Fruit fly (Drosophila melanogaster) whole organism, pupa: ENCODE data around the gene spn-D.

Experiments
- CG10348 ChIP-seq: fragments of 200-800 bp; sonication (Bioruptor generic); IDR thresholded peaks from 2 replicates; pipeline ENCODE4 v1.3.6; 2022; ENCODE audit warnings: missing biosample characterization, missing genetic modification characterization
- CG12605 ChIP-seq: fragments of 200-800 bp; sonication (Bioruptor generic); IDR thresholded peaks from 2 replicates; pipeline ENCODE4 v1.3.6; 2022; ENCODE audit warnings: missing biosample characterization, missing genetic modification characterization
- CG13204 ChIP-seq: fragments of 200-800 bp; sonication (Bioruptor generic); optimal IDR thresholded peaks from 2 replicates; lab custom pipeline; 2018; ENCODE audit warnings: missing biosample characterization, mild to moderate bottlenecking, missing genetic modification characterization, moderate library complexity
- CG14655 ChIP-seq: fragments of 200-800 bp; sonication (Bioruptor generic); optimal IDR thresholded peaks from 3 replicates; lab custom pipeline; 2017; ENCODE audit warnings: mild to moderate bottlenecking, missing biosample characterization, missing genetic modification reagents, missing genetic modification characterization
- CG15710 ChIP-seq: fragments of 200-800 bp; sonication (Bioruptor generic); optimal IDR thresholded peaks from 2 replicates; lab custom pipeline; 2018; ENCODE audit warnings: missing biosample characterization, mild to moderate bottlenecking, missing genetic modification characterization, moderate library complexity
- CG17806 ChIP-seq: fragments of 200-800 bp; sonication (Bioruptor generic); optimal IDR thresholded peaks from 2 replicates; lab custom pipeline; 2018; ENCODE audit warnings: missing biosample characterization, mild to moderate bottlenecking, missing genetic modification characterization, moderate library complexity
- CG32121 ChIP-seq: fragments of 200-800 bp; sonication (Bioruptor generic); IDR thresholded peaks from 2 replicates; pipeline ENCODE4 v1.3.6; 2022; ENCODE audit warnings: missing biosample characterization, missing genetic modification characterization
- CG34367 ChIP-seq: fragments of 200-800 bp; sonication (Bioruptor generic); optimal IDR thresholded peaks from 2 replicates; lab custom pipeline; 2018; ENCODE audit warnings: missing biosample characterization, mild to moderate bottlenecking, missing genetic modification characterization
- CG4496 ChIP-seq: fragments of 200-800 bp; sonication (Bioruptor generic); IDR thresholded peaks from 3 replicates; pipeline ENCODE4 v1.3.6; 2022; ENCODE audit warnings: missing biosample characterization, missing genetic modification characterization
- CG8159 ChIP-seq: fragments of 200-800 bp; sonication (Bioruptor generic); optimal IDR thresholded peaks from 3 replicates; lab custom pipeline; 2018; ENCODE audit warnings: missing biosample characterization, mild to moderate bottlenecking, missing genetic modification characterization, moderate library complexity
- CG8301 ChIP-seq: fragments of 200-800 bp; sonication (Bioruptor generic); optimal IDR thresholded peaks from 2 replicates; lab custom pipeline; 2018; ENCODE audit warnings: missing biosample characterization, mild to moderate bottlenecking, missing genetic modification characterization
- CG9948 ChIP-seq: fragments of 200-800 bp; sonication (Bioruptor generic); optimal IDR thresholded peaks from 2 replicates; lab custom pipeline; 2018; ENCODE audit warnings: missing biosample characterization, mild to moderate bottlenecking, missing genetic modification characterization, moderate library complexity
- D1 ChIP-seq: fragments of 200-800 bp; sonication (Bioruptor generic); optimal IDR thresholded peaks from 2 replicates; lab custom pipeline; 2018; ENCODE audit warnings: missing biosample characterization, mild to moderate bottlenecking, missing genetic modification characterization, moderate library complexity
- EcR ChIP-seq: fragments of 200-800 bp; sonication (Bioruptor generic); optimal IDR thresholded peaks from 3 replicates; lab custom pipeline; 2019; ENCODE audit warnings: missing biosample characterization, missing genetic modification characterization, mild to moderate bottlenecking, moderate library complexity, missing genetic modification reagents
- Ets98B ChIP-seq: fragments of 200-800 bp; sonication (Bioruptor generic); IDR thresholded peaks from 2 replicates; pipeline ENCODE4 v1.3.6; 2022; ENCODE audit warnings: missing biosample characterization, missing genetic modification characterization
- Pif1A ChIP-seq: fragments of 200-800 bp; sonication (Bioruptor generic); optimal IDR thresholded peaks from 3 replicates; lab custom pipeline; 2016; ENCODE audit warnings: missing biosample characterization, missing genetic modification characterization
- Pif1B ChIP-seq: fragments of 200-800 bp; sonication (Bioruptor generic); optimal IDR thresholded peaks from 3 replicates; lab custom pipeline; 2016; ENCODE audit warnings: missing biosample characterization, missing genetic modification characterization
- Snoo ChIP-seq: fragments of 200-800 bp; sonication (Bioruptor generic); optimal IDR thresholded peaks from 3 replicates; lab custom pipeline; 2017; ENCODE audit warnings: missing biosample characterization, mild to moderate bottlenecking, missing genetic modification characterization, inconsistent platforms
- fd96Ca ChIP-seq: fragments of 200-800 bp; sonication (Bioruptor generic); IDR thresholded peaks from 3 replicates; pipeline ENCODE4 v1.3.6; 2022; ENCODE audit warnings: missing biosample characterization, missing genetic modification characterization
- gl ChIP-seq: fragments of 200-800 bp; sonication (Bioruptor generic); optimal IDR thresholded peaks from 2 replicates; lab custom pipeline; 2018; ENCODE audit warnings: missing biosample characterization, mild to moderate bottlenecking, missing genetic modification characterization
- rn ChIP-seq: fragments of 200-800 bp; sonication (Bioruptor generic); IDR thresholded peaks from 2 replicates; pipeline ENCODE4 v1.3.6; 2022; ENCODE audit warnings: missing biosample characterization, missing genetic modification characterization

Gene spn-D

DNA sequence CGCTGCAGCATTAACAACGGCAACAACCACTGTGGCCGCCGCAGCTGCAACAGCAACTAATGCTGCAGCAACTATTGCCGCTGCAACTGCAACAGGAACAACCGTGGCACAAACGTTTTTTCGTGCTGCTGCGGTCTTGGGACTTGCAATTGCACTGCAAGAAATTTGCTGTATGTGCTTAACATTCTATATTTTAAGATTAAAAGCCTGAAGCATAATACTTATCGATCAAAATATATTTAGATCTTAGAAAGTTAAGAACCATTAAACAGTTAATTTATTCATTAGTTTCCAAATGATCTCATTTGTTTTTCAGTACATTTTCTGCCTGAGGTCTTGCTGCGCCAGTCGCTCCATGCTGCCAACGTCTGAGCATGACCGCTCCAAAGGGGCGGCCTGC, 15.6 kb downstream of the spn-D start:
- TF ChIP-seq CG17806 (tag; lab: Kevin White, UChicago) (peak; percentile 23), D1 (tag; lab: Kevin White, UChicago) (no peak), fd96Ca (GFP tag; lab: Robert Waterston, UW) (peak; percentile 72; the same call in 2 of the 3 replicates), CG9948 (tag; lab: Kevin White, UChicago) (peak; percentile 22), CG4496 (GFP tag; lab: Robert Waterston, UW) (peak; percentile 81), CG15710 (tag; lab: Kevin White, UChicago) (no peak), Pif1A (peak; percentile 39), Ets98B (GFP tag; lab: Robert Waterston, UW) (peak; percentile 80), gl (tag; lab: Kevin White, UChicago) (no peak), Snoo (tag; lab: Kevin White, UChicago) (no peak), CG34367 (no peak), CG32121 (GFP tag; lab: Robert Waterston, UW) (peak; percentile 71), CG8159 (tag; lab: Kevin White, UChicago) (no peak), CG14655 (GFP tag; lab: Kevin White, UChicago) (peak; percentile 83), EcR (GFP tag; lab: Kevin White, UChicago) (no peak), rn (peak; percentile 27; the same call in 1 of the 2 replicates), Pif1B (GFP tag; lab: Kevin White, UChicago) (peak; percentile 49), CG10348 (GFP tag; lab: Robert Waterston, UW) (no peak), CG12605 (GFP tag; lab: Robert Waterston, UW) (peak; percentile 50; the same call in 1 of the 2 replicates), CG8301 (peak; percentile 83), CG13204 (GFP tag; lab: Kevin White, UChicago) (no peak)

DNA sequence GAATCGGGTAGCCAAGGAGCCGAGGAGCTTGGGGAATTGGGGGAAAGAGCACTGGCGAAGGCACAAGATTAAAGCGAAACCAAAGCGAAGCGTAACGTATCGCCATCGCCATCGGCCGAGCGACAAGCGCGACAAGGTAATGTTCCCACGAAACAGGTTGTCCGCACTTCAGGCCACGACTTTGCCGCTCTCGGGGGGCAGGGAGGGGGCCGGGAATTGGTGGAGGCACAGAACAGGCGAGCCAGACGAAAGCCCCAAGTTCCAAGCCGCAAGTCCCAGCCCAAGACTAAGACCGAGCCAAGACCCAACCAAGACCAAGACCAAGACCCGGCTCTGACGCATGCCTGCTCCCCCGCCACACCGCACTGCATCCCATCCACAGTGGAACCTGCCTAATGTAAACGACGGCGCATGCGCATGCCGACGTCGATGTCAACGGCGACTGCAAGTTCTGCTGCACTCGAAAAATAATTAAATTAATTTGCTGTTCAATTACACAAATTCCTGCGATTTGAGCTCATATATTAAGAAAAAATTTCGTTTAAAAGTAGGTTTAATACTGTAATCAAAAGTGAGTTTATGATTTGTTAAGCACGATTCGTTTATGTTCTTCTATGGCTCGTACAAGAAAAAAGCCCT, 20.5 kb downstream of the spn-D start:
- TF ChIP-seq Pif1B (GFP tag; lab: Kevin White, UChicago) (peak; percentile 39), CG10348 (GFP tag; lab: Robert Waterston, UW) (no peak), fd96Ca (GFP tag; lab: Robert Waterston, UW) (peak; percentile 67), CG17806 (tag; lab: Kevin White, UChicago) (peak; percentile 55), CG15710 (tag; lab: Kevin White, UChicago) (peak; percentile 57), CG32121 (GFP tag; lab: Robert Waterston, UW) (peak; percentile 29; the same call in 1 of the 2 replicates), rn (no peak), CG8301 (peak; percentile 34), CG12605 (GFP tag; lab: Robert Waterston, UW) (no peak), D1 (tag; lab: Kevin White, UChicago) (no peak), gl (tag; lab: Kevin White, UChicago) (no peak), CG4496 (GFP tag; lab: Robert Waterston, UW) (peak; percentile 66; the same call in 2 of the 3 replicates), CG13204 (GFP tag; lab: Kevin White, UChicago) (peak; percentile 93), CG8159 (tag; lab: Kevin White, UChicago) (peak; percentile 56), EcR (GFP tag; lab: Kevin White, UChicago) (peak; percentile 84), Snoo (tag; lab: Kevin White, UChicago) (peak; percentile 61), CG34367 (peak; percentile 12), Pif1A (peak; percentile 64), Ets98B (GFP tag; lab: Robert Waterston, UW) (no peak), CG9948 (tag; lab: Kevin White, UChicago) (peak; percentile 47), CG14655 (GFP tag; lab: Kevin White, UChicago) (peak; percentile 65)
- TF ChIP-seq, all 21 proteins: peak for 15

DNA sequence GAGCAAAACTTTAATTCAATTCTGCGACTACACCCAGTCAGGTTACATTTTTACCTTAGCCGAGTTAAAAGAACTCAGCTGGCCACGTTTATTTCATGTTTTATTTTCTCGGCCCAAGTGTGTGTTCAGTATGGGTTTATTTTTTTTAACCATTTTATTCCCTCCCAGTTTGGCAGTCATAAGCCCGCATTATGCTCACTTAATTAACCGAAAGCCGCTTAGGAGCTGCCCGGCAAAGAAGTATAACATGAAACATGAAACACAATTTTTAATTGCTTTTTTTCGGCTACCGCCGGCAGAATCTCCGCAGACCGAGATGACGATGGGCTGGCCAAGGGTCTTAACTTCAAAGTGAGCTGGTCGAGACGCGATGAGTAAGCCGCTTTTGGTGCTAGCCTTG, 21.3 kb downstream of the spn-D start:
- TF ChIP-seq CG9948 (tag; lab: Kevin White, UChicago) (no peak), EcR (GFP tag; lab: Kevin White, UChicago) (no peak), CG8159 (tag; lab: Kevin White, UChicago) (no peak), CG34367 (no peak), CG4496 (GFP tag; lab: Robert Waterston, UW) (no peak), Pif1A (no peak), gl (tag; lab: Kevin White, UChicago) (no peak), Snoo (tag; lab: Kevin White, UChicago) (no peak), CG12605 (GFP tag; lab: Robert Waterston, UW) (no peak), CG15710 (tag; lab: Kevin White, UChicago) (no peak), CG13204 (GFP tag; lab: Kevin White, UChicago) (no peak), rn (no peak), CG17806 (tag; lab: Kevin White, UChicago) (no peak)

DNA sequence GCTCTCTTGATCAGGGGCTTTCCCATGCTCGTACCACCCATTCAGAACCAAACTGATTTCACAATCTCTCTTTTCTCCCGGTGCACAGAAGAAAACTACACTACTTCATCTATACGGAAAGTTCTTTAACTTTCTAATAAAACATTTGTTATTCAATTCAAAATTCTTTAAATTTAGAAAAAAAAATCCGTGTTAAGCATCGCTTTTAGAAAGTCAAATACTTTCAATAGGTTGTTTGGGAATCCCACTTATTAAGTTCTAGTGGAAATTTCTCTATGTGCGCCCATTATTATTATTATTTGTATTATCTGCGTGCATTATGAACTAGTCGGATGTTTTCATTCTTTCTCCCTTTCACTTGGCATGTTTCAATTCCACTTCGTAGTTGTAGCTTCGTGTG, 27.6 kb downstream of the spn-D start:
- TF ChIP-seq Snoo (tag; lab: Kevin White, UChicago), result no peak
- TF ChIP-seq CG17806 (tag; lab: Kevin White, UChicago), result peak; percentile 47
- TF ChIP-seq CG14655 (GFP tag; lab: Kevin White, UChicago), result peak; percentile 62
- no peak for TF ChIP-seq Pif1B (GFP tag; lab: Kevin White, UChicago)
- TF ChIP-seq Pif1A, result no peak
- TF ChIP-seq CG4496 (GFP tag; lab: Robert Waterston, UW), result peak; percentile 77
- TF ChIP-seq CG8159 (tag; lab: Kevin White, UChicago), result peak; percentile 35
- peak; percentile 22 for TF ChIP-seq CG9948 (tag; lab: Kevin White, UChicago)
- TF ChIP-seq CG15710 (tag; lab: Kevin White, UChicago), result peak; percentile 41
- no peak for TF ChIP-seq CG12605 (GFP tag; lab: Robert Waterston, UW)
- 0 out of 2 replicates have a peak, but pooled peaks have one; percentile 21 for TF ChIP-seq rn
- peak; percentile 46; the same call in 1 of the 2 replicates for TF ChIP-seq CG32121 (GFP tag; lab: Robert Waterston, UW)
- TF ChIP-seq gl (tag; lab: Kevin White, UChicago), result no peak
- TF ChIP-seq D1 (tag; lab: Kevin White, UChicago), result no peak
- no peak for TF ChIP-seq EcR (GFP tag; lab: Kevin White, UChicago)
- no peak for TF ChIP-seq fd96Ca (GFP tag; lab: Robert Waterston, UW)
- peak; percentile 17; the same call in 1 of the 2 replicates for TF ChIP-seq Ets98B (GFP tag; lab: Robert Waterston, UW)
- no peak for TF ChIP-seq CG10348 (GFP tag; lab: Robert Waterston, UW)
- TF ChIP-seq CG8301, result peak; percentile 58
- TF ChIP-seq CG13204 (GFP tag; lab: Kevin White, UChicago), result no peak
- TF ChIP-seq CG34367, result peak; percentile 23
